Worm (Caenorhabditis elegans): Measurements from ENCODE around the gene Y82E9BR.5.

DNA sequence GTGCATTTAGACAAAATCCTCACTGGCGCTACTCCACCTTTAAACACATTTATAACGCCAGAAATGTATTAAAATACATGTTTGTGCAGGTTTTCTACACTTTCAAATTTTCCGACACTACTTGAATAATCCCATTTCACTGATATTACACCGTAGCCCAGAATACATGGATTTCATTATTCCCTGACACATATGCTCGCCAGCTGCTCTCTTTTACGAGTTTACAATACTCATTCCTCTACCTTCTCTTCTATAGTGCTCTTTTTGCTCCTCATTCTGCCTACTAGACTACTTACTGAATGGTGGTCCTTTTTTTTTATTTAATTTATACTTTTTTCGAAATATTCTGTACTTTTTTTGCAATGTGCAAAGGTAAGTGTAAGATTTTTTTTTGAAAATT is 11.6 kb upstream of the Y82E9BR.5 start:
- no peak for TF ChIP-seq elt-1 (tag; optimal IDR thresholded peaks at IDR 0.05)
- no peak for TF ChIP-seq zag-1 (tag; optimal IDR thresholded peaks at IDR 0.05)
- no peak for TF ChIP-seq lin-13 (GFP tag; optimal IDR thresholded peaks at IDR 0.05)
- TF ChIP-seq nhr-77 (tag; optimal IDR thresholded peaks at IDR 0.05): no peak
- TF ChIP-seq lsy-2 (tag; optimal IDR thresholded peaks at IDR 0.05): no peak
- no peak for TF ChIP-seq snpc-4 (tag; optimal IDR thresholded peaks at IDR 0.05)
